Worm (Caenorhabditis elegans): ENCODE data around the gene F35A5.8.

Gene F35A5.8

DNA sequence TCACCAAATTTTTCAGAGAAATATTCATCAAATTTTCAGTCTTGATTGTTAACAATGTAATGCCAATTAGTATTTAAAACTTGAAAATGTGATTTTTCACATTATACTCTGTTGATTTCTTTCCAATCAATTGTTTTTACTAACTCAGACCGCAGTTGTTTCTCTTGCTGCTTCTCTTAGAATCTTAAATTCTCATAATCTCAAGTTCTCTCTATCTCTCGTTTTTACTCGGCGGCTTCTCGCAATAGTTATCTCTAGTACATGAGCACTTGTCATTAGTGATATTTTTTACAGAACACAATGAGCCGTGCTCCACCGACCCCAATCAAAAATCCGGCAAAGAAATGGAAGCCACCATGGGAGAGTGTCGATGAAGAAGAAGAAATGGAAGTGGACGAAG lies 3.9 kb upstream of the F35A5.8 start, which contains the start of gene F35A5.1:
F35A5.1 (plus strand) TSS at position 301 of the 400 bp plus-strand sequence.
- TF ChIP-seq ceh-24 (tag; optimal IDR thresholded peaks at IDR 0.05) (no peak), pat-9 (tag; optimal IDR thresholded peaks at IDR 0.05) (no peak)

- TF ChIP-seq F13H6.1 (tag; optimal IDR thresholded peaks at IDR 0.05) (no peak), T23F11.4 (GFP tag; optimal IDR thresholded peaks at IDR 0.05) (no peak), unc-3 (GFP tag; conservative IDR thresholded peaks at IDR 0.05) (no peak), unc-3 (tag; optimal IDR thresholded peaks at IDR 0.05) (no peak), odd-2 (tag; optimal IDR thresholded peaks at IDR 0.05) (no peak), hlh-30 (tag; optimal IDR thresholded peaks at IDR 0.05; ENCODE audit: insufficient read depth) (no peak), ceh-31 (tag; optimal IDR thresholded peaks at IDR 0.05) (no peak), fkh-6 (tag; optimal IDR thresholded peaks at IDR 0.05) (no peak), ceh-6 (GFP tag; optimal IDR thresholded peaks at IDR 0.05) (no peak)
Measured at ce11 chrX:3804837-3805236, 1.6 kb upstream of the F35A5.8 start, which contains the start of gene F35A5.2. TSS of gene F35A5.2 (plus strand) at chrX:3805137.

DNA sequence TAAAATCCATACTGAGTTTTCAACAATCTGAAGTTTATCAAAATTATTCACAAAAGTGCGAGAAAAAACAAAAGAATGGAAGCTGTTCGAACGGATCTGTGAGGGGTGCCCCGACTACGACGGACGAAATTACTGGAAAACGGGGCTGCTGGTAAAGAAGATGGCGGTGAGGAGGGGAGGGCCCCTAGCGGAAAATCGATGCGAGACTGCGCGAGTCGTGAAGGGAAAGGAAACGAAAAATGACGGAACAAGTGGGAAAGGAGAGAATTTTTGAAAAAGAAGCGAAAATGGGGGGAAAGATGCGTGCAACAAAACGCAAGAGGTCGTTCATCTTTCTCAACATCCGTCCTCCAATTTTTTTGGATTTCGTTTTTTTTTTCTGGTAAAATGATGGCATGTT lies 521 bp downstream of the F35A5.8 start:
- TF ChIP-seq mec-3 (tag; optimal IDR thresholded peaks at IDR 0.05; ENCODE audit: borderline replicate concordance), result peak; percentile 8
- peak; percentile 21 for TF ChIP-seq ceh-31 (tag; optimal IDR thresholded peaks at IDR 0.05)
- peak; percentile 53 for TF ChIP-seq unc-42 (tag; optimal IDR thresholded peaks at IDR 0.05)
- peak; percentile 95 for TF ChIP-seq ceh-48 (tag; optimal IDR thresholded peaks at IDR 0.05)
- TF ChIP-seq sdc-2 (tag; optimal IDR thresholded peaks at IDR 0.05), result peak; percentile 1
- no peak for TF ChIP-seq hlh-30 (tag; optimal IDR thresholded peaks at IDR 0.05; ENCODE audit: insufficient read depth)
- peak; percentile 2 for TF ChIP-seq nfya-1 (tag; optimal IDR thresholded peaks at IDR 0.05)
- peak; percentile 28 for TF ChIP-seq ceh-34 (tag; optimal IDR thresholded peaks at IDR 0.05)
- no peak for TF ChIP-seq ceh-22 (tag; optimal IDR thresholded peaks at IDR 0.05)
- no peak for TF ChIP-seq hlh-6 (tag; optimal IDR thresholded peaks at IDR 0.05)
- TF ChIP-seq ceh-24 (tag; optimal IDR thresholded peaks at IDR 0.05), result no peak
- no peak for TF ChIP-seq ceh-2 (tag; optimal IDR thresholded peaks at IDR 0.05)
- no peak for TF ChIP-seq zip-5 (tag; optimal IDR thresholded peaks at IDR 0.05)
- no peak for TF ChIP-seq ceh-14 (tag; optimal IDR thresholded peaks at IDR 0.05)
- TF ChIP-seq ref-2 (tag; optimal IDR thresholded peaks at IDR 0.05), result peak; percentile 13

DNA sequence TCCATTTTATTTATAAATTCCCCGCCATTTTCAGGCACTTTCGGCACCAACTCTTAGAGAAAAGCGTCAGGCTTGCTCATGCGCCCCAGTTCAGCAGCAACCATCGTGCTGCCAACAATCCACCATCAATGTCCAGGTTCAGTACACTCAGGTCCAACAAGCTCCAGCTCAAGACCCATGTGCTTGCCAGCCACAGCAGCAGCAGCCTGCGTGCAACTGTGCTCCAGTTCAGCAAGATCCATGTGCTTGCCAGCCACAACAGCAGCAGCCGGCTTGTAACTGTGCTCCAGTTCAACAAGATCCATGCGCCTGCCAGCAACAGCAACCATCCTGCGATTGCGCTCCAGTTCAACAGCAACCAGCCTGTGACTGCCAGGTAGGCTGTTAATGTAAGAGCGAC lies 5.0 kb downstream of the F35A5.8 start:
- no peak for TF ChIP-seq K09A11.1 (tag; optimal IDR thresholded peaks at IDR 0.05; ENCODE audit: insufficient read depth)
- TF ChIP-seq ama-1 (optimal IDR thresholded peaks at IDR 0.05), result no peak
- TF ChIP-seq hlh-15 (tag; optimal IDR thresholded peaks at IDR 0.05), result no peak
- no peak for TF ChIP-seq ceh-45 (GFP tag; IDR thresholded peaks at IDR 0.05)
- no peak for TF ChIP-seq madf-2 (tag; optimal IDR thresholded peaks at IDR 0.05)
- no peak for TF ChIP-seq pat-9 (tag; optimal IDR thresholded peaks at IDR 0.05)
- TF ChIP-seq pros-1 (tag; optimal IDR thresholded peaks at IDR 0.05), result no peak
- TF ChIP-seq hlh-6 (tag; optimal IDR thresholded peaks at IDR 0.05), result no peak
- TF ChIP-seq ceh-30 (tag; optimal IDR thresholded peaks at IDR 0.05), result no peak
- no peak for TF ChIP-seq che-1 (tag; optimal IDR thresholded peaks at IDR 0.05)
- no peak for TF ChIP-seq ceh-31 (tag; optimal IDR thresholded peaks at IDR 0.05)
- no peak for TF ChIP-seq unc-42 (tag; optimal IDR thresholded peaks at IDR 0.05)
- no peak for TF ChIP-seq mec-3 (tag; optimal IDR thresholded peaks at IDR 0.05; ENCODE audit: borderline replicate concordance)
- no peak for TF ChIP-seq lin-11 (tag; optimal IDR thresholded peaks at IDR 0.05)
- TF ChIP-seq rnt-1 (tag; optimal IDR thresholded peaks at IDR 0.05), result no peak
- no peak for TF ChIP-seq eyg-1 (tag; optimal IDR thresholded peaks at IDR 0.05)
- TF ChIP-seq ttx-3 (tag; optimal IDR thresholded peaks at IDR 0.05), result no peak
- TF ChIP-seq ceh-14 (tag; optimal IDR thresholded peaks at IDR 0.05), result no peak
- TF ChIP-seq fkh-6 (tag; optimal IDR thresholded peaks at IDR 0.05), result no peak
- no peak for TF ChIP-seq npax-4 (tag; optimal IDR thresholded peaks at IDR 0.05)
